Worm (Caenorhabditis elegans) whole organism, L4/young adult: ENCODE results near the gene Y24D9A.7.

ENCODE experiments used
- W03F9.2 ChIP-seq: fragments of 150-350 bp; optimal IDR thresholded peaks from 2 replicates; lab custom pipeline; 2014; ENCODE audit warnings: missing biosample characterization, missing genetic modification characterization
- dao-5 ChIP-seq: sonication (generic microtip); optimal IDR thresholded peaks from 2 replicates; lab custom pipeline; 2016; ENCODE audit warnings: missing genotype, missing genetic modification characterization, moderate library complexity, missing compliant biosample characterization
- him-1 ChIP-seq: sonication (generic microtip); optimal IDR thresholded peaks from 2 replicates; lab custom pipeline; 2016; ENCODE audit warnings: missing genotype, missing genetic modification reagents, missing genetic modification characterization, missing compliant biosample characterization

- TF ChIP-seq him-1 (tag; lab: Kevin White, UChicago): peak; percentile 24
- TF ChIP-seq dao-5 (tag; lab: Kevin White, UChicago): no peak
- no peak for TF ChIP-seq W03F9.2
These were observed 1.1 kb upstream of the Y24D9A.7 start for ce11 chrIV:4406054-4406539.
